Worm (Caenorhabditis elegans) whole organism, L1 larva: ENCODE measurements around the gene idhb-1.

Source experiments
- C16A3.4 ChIP-seq: fragments of 150-350 bp; optimal IDR thresholded peaks from 2 replicates; lab custom pipeline; 2014; ENCODE audit warnings: missing biosample characterization, missing genetic modification characterization
- F16B12.6 ChIP-seq: fragments of 150-350 bp; optimal IDR thresholded peaks from 2 replicates; lab custom pipeline; 2014; ENCODE audit warnings: missing biosample characterization, missing genetic modification characterization
- alr-1 ChIP-seq: fragments of 200-800 bp; sonication (Bioruptor generic); optimal IDR thresholded peaks from 2 replicates; lab custom pipeline; 2018; ENCODE audit warnings: borderline replicate concordance, mild to moderate bottlenecking, missing genetic modification characterization, missing compliant biosample characterization
- aly-2 ChIP-seq: fragments of 150-350 bp; optimal IDR thresholded peaks from 2 replicates; lab custom pipeline; 2014; ENCODE audit warnings: missing biosample characterization, missing genetic modification characterization
- ama-1 ChIP-seq: fragments of 150-350 bp; optimal IDR thresholded peaks from 2 replicates; lab custom pipeline; 2014
- ceh-8 ChIP-seq: fragments of 200-800 bp; sonication (Bioruptor generic); optimal IDR thresholded peaks from 2 replicates; lab custom pipeline; 2018; ENCODE audit warnings: mild to moderate bottlenecking, missing genetic modification characterization, moderate library complexity, missing compliant biosample characterization
- ceh-82 ChIP-seq, 3 experiments: fragments of 150-350 bp in 1 of 3; sonication (generic microtip) in 2 of 3; optimal IDR thresholded peaks; 2 replicates each; lab custom pipeline; 2014 to 2017; ENCODE audit warnings: missing biosample characterization in 3 of 3, missing genetic modification characterization in 3 of 3
- efl-3 ChIP-seq: fragments of 200-800 bp; sonication (Bioruptor generic); optimal IDR thresholded peaks from 2 replicates; lab custom pipeline; 2018; ENCODE audit warnings: mild to moderate bottlenecking, missing genetic modification characterization, missing compliant biosample characterization
- elt-2 ChIP-seq: sonication (generic microtip); optimal IDR thresholded peaks from 2 replicates; lab custom pipeline; 2016; ENCODE audit warnings: missing genetic modification characterization, mild to moderate bottlenecking, inconsistent platforms, missing compliant biosample characterization, missing genetic modification reagents
- elt-3 ChIP-seq, 6 experiments: fragments of 150-350 bp in 1 of 6; sonication (generic microtip); optimal IDR thresholded peaks; 2 replicates each; lab custom pipeline; 2017 to 2018; ENCODE audit warnings: missing biosample characterization in 6 of 6, missing genetic modification characterization in 6 of 6, inconsistent platforms in 1 of 6
- ets-5 ChIP-seq: fragments of 200-800 bp; sonication (Bioruptor generic); IDR thresholded peaks from 2 replicates; pipeline ENCODE4 v1.3.6; 2022; ENCODE audit warnings: missing genetic modification characterization, missing compliant biosample characterization
- fkh-4 ChIP-seq: sonication (generic microtip); optimal IDR thresholded peaks from 2 replicates; lab custom pipeline; 2016; ENCODE audit warnings: missing compliant biosample characterization, missing genetic modification characterization, borderline replicate concordance
- fos-1 ChIP-seq: fragments of 150-350 bp; optimal IDR thresholded peaks from 2 replicates; lab custom pipeline; 2014; ENCODE audit warnings: missing biosample characterization, missing genetic modification characterization
- hpl-2 ChIP-seq: fragments of 150-350 bp; optimal IDR thresholded peaks from 2 replicates; lab custom pipeline; 2014; ENCODE audit warnings: missing biosample characterization, missing genetic modification reagents, missing genetic modification characterization
- irx-1 ChIP-seq: sonication (generic microtip); optimal IDR thresholded peaks from 2 replicates; lab custom pipeline; 2016; ENCODE audit warnings: missing genetic modification characterization, missing compliant biosample characterization
- lin-13 ChIP-seq: fragments of 150-350 bp; optimal IDR thresholded peaks from 2 replicates; lab custom pipeline; 2014; ENCODE audit warnings: missing biosample characterization, missing genetic modification reagents, missing genetic modification characterization
- lin-14 ChIP-seq: fragments of 200-800 bp; sonication (Bioruptor generic); optimal IDR thresholded peaks from 2 replicates; lab custom pipeline; 2018; ENCODE audit warnings: mild to moderate bottlenecking, missing genetic modification characterization, moderate library complexity, missing compliant biosample characterization
- lin-35 ChIP-seq, 2 experiments: fragments of 150-350 bp; optimal IDR thresholded peaks; 2 replicates each; lab custom pipeline; 2014; ENCODE audit warnings: missing biosample characterization in 2 of 2, missing genetic modification characterization in 2 of 2, missing genetic modification reagents in 2 of 2
- lin-39 ChIP-seq: fragments of 150-350 bp; optimal IDR thresholded peaks from 2 replicates; lab custom pipeline; 2014; ENCODE audit warnings: missing biosample characterization, missing genetic modification reagents, missing genetic modification characterization
- lir-3 ChIP-seq: sonication (generic microtip); optimal IDR thresholded peaks from 2 replicates; lab custom pipeline; 2016; ENCODE audit warnings: mild to moderate bottlenecking, missing genetic modification characterization, moderate library complexity, missing compliant biosample characterization; ENCODE audit not compliant: poor library complexity
- mab-9 ChIP-seq: fragments of 200-800 bp; sonication (Bioruptor generic); IDR thresholded peaks from 2 replicates; pipeline ENCODE4 v1.3.6; 2022; ENCODE audit warnings: missing genetic modification reagents, missing genetic modification characterization, missing compliant biosample characterization
- mdl-1 ChIP-seq, 2 experiments: fragments of 150-350 bp; optimal IDR thresholded peaks; 2 replicates each; lab custom pipeline; 2014 to 2017; ENCODE audit warnings: missing biosample characterization in 2 of 2, missing genetic modification characterization in 2 of 2, inconsistent platforms in 1 of 2
- nhr-11 ChIP-seq: fragments of 150-350 bp; optimal IDR thresholded peaks from 2 replicates; lab custom pipeline; 2014; ENCODE audit warnings: missing biosample characterization, missing genetic modification characterization
- nhr-19 ChIP-seq: fragments of 200-800 bp; sonication (Bioruptor generic); conservative IDR thresholded peaks from 2 replicates; pipeline ENCODE4 v1.3.6; 2022; ENCODE audit warnings: missing genetic modification characterization, missing compliant biosample characterization
- nhr-20 ChIP-seq: sonication (generic microtip); optimal IDR thresholded peaks from 2 replicates; lab custom pipeline; 2016; ENCODE audit warnings: mild to moderate bottlenecking, missing genetic modification characterization, missing compliant biosample characterization
- nhr-28 ChIP-seq: fragments of 150-350 bp; optimal IDR thresholded peaks from 2 replicates; lab custom pipeline; 2014; ENCODE audit warnings: missing biosample characterization, missing genetic modification characterization
- nhr-47 ChIP-seq: sonication (generic microtip); optimal IDR thresholded peaks from 2 replicates; lab custom pipeline; 2016; ENCODE audit warnings: mild to moderate bottlenecking, missing genetic modification characterization, moderate library complexity, missing compliant biosample characterization
- nhr-76 ChIP-seq: sonication (generic microtip); optimal IDR thresholded peaks from 2 replicates; lab custom pipeline; 2017; ENCODE audit warnings: missing biosample characterization, missing genetic modification characterization
- nhr-84 ChIP-seq: sonication (generic microtip); optimal IDR thresholded peaks from 2 replicates; lab custom pipeline; 2017; ENCODE audit warnings: missing biosample characterization, missing genetic modification characterization
- nhr-90 ChIP-seq: sonication (generic microtip); optimal IDR thresholded peaks from 2 replicates; lab custom pipeline; 2016; ENCODE audit warnings: mild to moderate bottlenecking, missing genetic modification characterization, missing compliant biosample characterization; ENCODE audit not compliant: poor library complexity
- pag-3 ChIP-seq: sonication (generic microtip); optimal IDR thresholded peaks from 2 replicates; lab custom pipeline; 2017; ENCODE audit warnings: missing genetic modification characterization, mild to moderate bottlenecking, missing compliant biosample characterization, antibody characterized with exemption, borderline replicate concordance; ENCODE audit not compliant: insufficient read depth
- pax-3 ChIP-seq: fragments of 200-800 bp; sonication (Bioruptor generic); optimal IDR thresholded peaks from 2 replicates; lab custom pipeline; 2018; ENCODE audit warnings: mild to moderate bottlenecking, missing genetic modification characterization, moderate library complexity, missing compliant biosample characterization
- pqm-1 ChIP-seq: sonication (generic microtip); optimal IDR thresholded peaks from 3 replicates; lab custom pipeline; 2017; ENCODE audit warnings: missing biosample characterization, missing genetic modification characterization
- rnt-1 ChIP-seq: sonication (generic microtip); optimal IDR thresholded peaks from 2 replicates; lab custom pipeline; 2016; ENCODE audit warnings: mild to moderate bottlenecking, missing genetic modification characterization, moderate library complexity, missing compliant biosample characterization
- skn-1 ChIP-seq: fragments of 150-350 bp; optimal IDR thresholded peaks from 2 replicates; lab custom pipeline; 2014; ENCODE audit warnings: missing biosample characterization, missing genetic modification characterization
- snu-23 ChIP-seq: sonication (generic microtip); optimal IDR thresholded peaks from 2 replicates; lab custom pipeline; 2016; ENCODE audit warnings: missing genetic modification characterization, missing compliant biosample characterization
- sox-4 ChIP-seq: sonication (generic microtip); optimal IDR thresholded peaks from 2 replicates; lab custom pipeline; 2016; ENCODE audit warnings: missing genetic modification characterization, missing compliant biosample characterization
- sup-37 ChIP-seq: fragments of 200-800 bp; sonication (Bioruptor generic); optimal IDR thresholded peaks from 2 replicates; lab custom pipeline; 2018; ENCODE audit warnings: mild to moderate bottlenecking, missing genetic modification characterization, missing compliant biosample characterization
- tlp-1 ChIP-seq: fragments of 150-350 bp; optimal IDR thresholded peaks from 2 replicates; lab custom pipeline; 2014; ENCODE audit warnings: missing biosample characterization, missing genetic modification characterization
- unc-62 ChIP-seq: fragments of 150-350 bp; optimal IDR thresholded peaks from 2 replicates; lab custom pipeline; 2014; ENCODE audit warnings: missing biosample characterization, missing genetic modification reagents, missing genetic modification characterization
- unc-86 ChIP-seq: sonication (generic microtip); optimal IDR thresholded peaks from 2 replicates; lab custom pipeline; 2016; ENCODE audit warnings: missing genetic modification characterization, missing compliant biosample characterization
- zip-4 ChIP-seq: fragments of 200-800 bp; sonication (Bioruptor generic); optimal IDR thresholded peaks from 2 replicates; lab custom pipeline; 2018; ENCODE audit warnings: mild to moderate bottlenecking, missing genetic modification characterization, moderate library complexity, missing compliant biosample characterization

Gene idhb-1

ce11 chrX:14146740-14147140, 27.1 kb downstream of the idhb-1 start (continued):
- peak; percentile 13 for TF ChIP-seq F16B12.6 (tag; lab: Kevin White, UChicago)
- peak; percentile 72 for TF ChIP-seq pag-3
- TF ChIP-seq nhr-90 (tag; lab: Kevin White, UChicago): peak; percentile 82
- no peak for TF ChIP-seq irx-1 (tag; lab: Kevin White, UChicago)
- TF ChIP-seq elt-2 (tag; lab: Kevin White, UChicago): peak; percentile 43
- no peak for TF ChIP-seq sox-4
- no peak for TF ChIP-seq lir-3
- TF ChIP-seq nhr-76 (tag; lab: Kevin White, UChicago): no peak
- TF ChIP-seq nhr-28 (tag; lab: Kevin White, UChicago): no peak
- no peak for TF ChIP-seq aly-2 (tag; lab: Kevin White, UChicago)
- no peak for TF ChIP-seq fkh-4 (tag; lab: Kevin White, UChicago)
- TF ChIP-seq ceh-8 (GFP tag; lab: Kevin White, UChicago): no peak
- no peak for TF ChIP-seq tlp-1 (tag; lab: Kevin White, UChicago)
- peak; percentile 11 for TF ChIP-seq ama-1 (lab: Kevin White, UChicago)
- no peak for TF ChIP-seq pqm-1
- peak; percentile 81 for TF ChIP-seq skn-1
- peak; percentile 80 for TF ChIP-seq fos-1 (tag; lab: Kevin White, UChicago)
- no peak for TF ChIP-seq unc-62 (GFP tag; lab: Kevin White, UChicago)
- TF ChIP-seq alr-1 (tag; lab: Kevin White, UChicago): no peak
- peak; percentile 63 to 81 for TF ChIP-seq lin-35 (GFP tag; optimal IDR thresholded peaks at IDR 0.05; lab: Kevin White, UChicago)
- TF ChIP-seq mab-9 (GFP tag; lab: Robert Waterston, UW): no peak
- TF ChIP-seq lin-13 (GFP tag; lab: Kevin White, UChicago): peak; percentile 57
- no peak for TF ChIP-seq ets-5 (GFP tag; lab: Robert Waterston, UW)
- peak; percentile 77 for TF ChIP-seq nhr-47 (tag; lab: Kevin White, UChicago)
- TF ChIP-seq hpl-2 (GFP tag; lab: Kevin White, UChicago): peak; percentile 43
- peak; percentile 89 for TF ChIP-seq nhr-20
- peak in 2 of 3 experiments; percentile 42 to 76 for TF ChIP-seq ceh-82 (tag; optimal IDR thresholded peaks at IDR 0.05; lab: Kevin White, UChicago)
- TF ChIP-seq zip-4 (GFP tag; lab: Kevin White, UChicago): no peak
- TF ChIP-seq elt-3 (tag; optimal IDR thresholded peaks at IDR 0.05; lab: Kevin White, UChicago): peak in 3 of 6 experiments; percentile 64 to 90 (median 75)
- TF ChIP-seq sup-37 (GFP tag; lab: Kevin White, UChicago): no peak
- no peak for TF ChIP-seq nhr-84

ce11 chrX:14145634-14146033, 28.2 kb downstream of the idhb-1 start:
- TF ChIP-seq snu-23: no peak
- TF ChIP-seq efl-3 (GFP tag; lab: Kevin White, UChicago): no peak
- TF ChIP-seq irx-1 (tag; lab: Kevin White, UChicago): no peak
- peak; percentile 21 for TF ChIP-seq elt-2 (tag; lab: Kevin White, UChicago)
- TF ChIP-seq lin-14 (GFP tag; lab: Kevin White, UChicago): peak; percentile 21
- TF ChIP-seq unc-86 (tag; lab: Kevin White, UChicago): no peak
- peak in 1 of 2 experiments; percentile 11 for TF ChIP-seq mdl-1 (tag; optimal IDR thresholded peaks at IDR 0.05; lab: Kevin White, UChicago)
- TF ChIP-seq F16B12.6 (tag; lab: Kevin White, UChicago): no peak
- TF ChIP-seq pax-3: no peak
- no peak for TF ChIP-seq lin-13 (GFP tag; lab: Kevin White, UChicago)
- TF ChIP-seq unc-62 (GFP tag; lab: Kevin White, UChicago): no peak
- no peak for TF ChIP-seq hpl-2 (GFP tag; lab: Kevin White, UChicago)
- TF ChIP-seq lin-39: no peak
- no peak for TF ChIP-seq nhr-47 (tag; lab: Kevin White, UChicago)
- TF ChIP-seq skn-1: no peak
- TF ChIP-seq nhr-84: no peak
- TF ChIP-seq lin-35 (GFP tag; optimal IDR thresholded peaks at IDR 0.05; lab: Kevin White, UChicago): peak in 1 of 2 experiments; percentile 37
- TF ChIP-seq rnt-1 (tag; lab: Kevin White, UChicago): no peak
- TF ChIP-seq nhr-19 (GFP tag; lab: Robert Waterston, UW): no peak
- TF ChIP-seq C16A3.4 (tag; lab: Kevin White, UChicago): peak; percentile 33
- TF ChIP-seq nhr-11 (tag; lab: Kevin White, UChicago): no peak
